Worm (Caenorhabditis elegans): ENCODE results near the gene nep-18.
"Not testable (repeated sequence)": the region's sequence is repeated elsewhere in the genome, so short reads cannot be mapped to it uniquely, and the experiment has no call there.

nep-18 gene

DNA sequence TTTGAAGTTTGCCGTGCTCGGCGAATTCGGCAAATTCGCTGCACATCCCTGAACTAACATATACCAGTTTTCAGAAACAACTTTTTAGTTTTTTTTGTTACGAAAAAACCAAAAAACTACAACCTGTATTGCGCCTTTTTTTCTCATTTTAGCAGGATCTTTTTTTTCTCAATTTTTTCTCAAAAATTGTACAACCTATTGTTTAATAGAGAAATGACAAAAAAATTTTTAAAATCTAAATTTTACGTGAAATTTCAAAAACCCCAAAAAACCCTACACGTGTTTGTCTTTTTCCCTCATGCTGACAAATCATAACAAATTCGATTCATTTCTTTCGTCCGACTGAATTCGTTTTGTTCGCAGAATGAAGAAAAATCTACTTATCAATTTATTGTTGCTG, 17.9 kb downstream of the nep-18 start, which contains the start of gene K02F6.3:
TSS of gene K02F6.3 (plus strand) at position 301 of the 400 bp plus-strand sequence.
- TF ChIP-seq W03F9.2 (tag; optimal IDR thresholded peaks at IDR 0.05): no peak
- TF ChIP-seq dao-5 (tag; optimal IDR thresholded peaks at IDR 0.05): no peak
- TF ChIP-seq him-1 (tag; optimal IDR thresholded peaks at IDR 0.05): no peak

DNA sequence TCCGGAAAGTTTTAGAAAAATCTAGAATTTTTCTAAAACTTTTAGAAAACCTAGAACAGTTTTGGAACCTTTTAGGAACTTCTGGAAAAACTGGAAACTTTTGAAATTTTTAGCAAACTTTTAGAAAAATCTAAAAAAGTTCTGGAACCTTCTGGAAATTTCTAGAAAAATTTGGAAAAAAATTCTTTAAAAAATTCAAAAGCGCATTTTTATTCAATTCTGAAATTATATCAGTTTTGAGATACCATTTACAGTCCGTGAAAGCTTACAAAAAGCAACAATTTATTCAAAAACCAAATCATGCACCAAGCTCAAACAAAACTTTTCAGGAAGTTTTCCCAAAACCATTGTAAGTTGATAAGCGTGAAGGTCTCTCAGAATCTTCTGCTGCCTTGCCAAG, 25.7 kb downstream of the nep-18 start, which contains the start of gene K02F6.4:
TSS of gene K02F6.4 (plus strand) at position 301 of the 400 bp plus-strand sequence.
- TF ChIP-seq dao-5 (tag; optimal IDR thresholded peaks at IDR 0.05) (no peak), W03F9.2 (tag; optimal IDR thresholded peaks at IDR 0.05) (no peak), him-1 (tag; optimal IDR thresholded peaks at IDR 0.05) (no peak)

DNA sequence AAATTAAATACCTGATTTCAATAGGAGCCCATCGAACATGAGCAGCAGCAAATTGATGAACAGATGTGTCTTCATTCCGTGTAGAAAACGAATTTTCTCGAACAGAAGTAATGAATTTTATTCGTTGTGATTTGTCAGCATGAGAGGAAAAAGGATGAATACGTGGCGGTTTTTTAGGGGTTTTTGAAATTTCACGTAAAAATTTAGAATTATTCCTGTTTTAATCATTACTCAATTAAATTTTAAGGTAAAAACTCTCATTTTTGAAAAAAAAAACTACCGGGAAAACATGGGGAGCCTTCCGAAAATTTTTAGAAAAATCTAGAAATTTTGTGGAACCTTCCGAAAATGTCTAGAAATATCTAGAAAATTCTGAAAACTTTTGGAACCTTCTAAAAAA, 26.1 kb downstream of the nep-18 start, which contains the start of gene K02F6.7:
TSS of gene K02F6.7 (minus strand) at position 101 of the 400 bp plus-strand sequence.
- TF ChIP-seq him-1 (tag; optimal IDR thresholded peaks at IDR 0.05) (no peak), dao-5 (tag; optimal IDR thresholded peaks at IDR 0.05) (no peak), W03F9.2 (tag; optimal IDR thresholded peaks at IDR 0.05) (no peak)

- not testable (repeated sequence) for TF ChIP-seq W03F9.2, dao-5, him-1 (tag; optimal IDR thresholded peaks at IDR 0.05)
Measured at ce11 chrII:2534952-2535351, 28.9 kb downstream of the nep-18 start, which contains the start of gene K02F6.8. Gene K02F6.8 (minus strand): TSS chrII:2535052.

DNA sequence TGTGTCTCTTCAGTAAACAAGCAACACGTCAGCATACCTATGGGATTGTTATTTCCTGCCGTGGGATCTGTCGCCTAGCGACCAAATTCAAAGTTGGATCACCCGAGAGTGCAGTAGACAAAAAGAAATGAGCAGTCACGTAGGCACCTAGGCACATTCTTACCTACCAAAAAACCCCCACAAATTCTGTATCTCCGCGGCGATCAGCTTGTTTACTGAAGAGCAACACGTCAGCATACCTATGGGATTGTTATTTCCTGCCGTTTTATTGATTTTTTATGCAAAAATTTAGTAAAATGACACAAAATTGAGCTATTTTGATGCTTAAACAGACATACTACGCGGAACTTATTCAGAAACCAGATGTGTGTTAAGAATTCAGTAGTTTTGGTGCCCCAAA, 29.4 kb downstream of the nep-18 start, which contains the start of gene K02F6.5:
TSS of gene K02F6.5 (plus strand) at position 301 of the 400 bp plus-strand sequence.
- TF ChIP-seq W03F9.2, dao-5, him-1 (tag; optimal IDR thresholded peaks at IDR 0.05): not testable (repeated sequence)

DNA sequence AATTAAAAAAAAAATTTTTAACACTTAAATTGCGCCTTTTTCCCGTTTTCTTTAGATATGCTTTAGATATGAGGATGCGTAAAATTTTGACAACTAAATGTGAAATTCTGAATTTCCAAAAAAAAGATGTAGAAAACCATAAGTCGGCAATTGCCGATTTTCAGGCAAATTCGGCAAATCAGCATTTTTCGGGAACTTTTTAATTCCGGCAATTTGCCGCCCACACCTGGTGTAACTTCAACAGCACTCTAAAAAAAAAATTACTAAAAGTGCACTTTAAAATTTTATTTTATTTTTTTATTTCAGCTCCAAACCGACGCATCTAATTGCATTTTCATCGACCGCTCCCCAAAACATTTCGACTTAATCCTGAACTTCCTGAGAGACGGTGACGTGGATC, 33.4 kb downstream of the nep-18 start, which contains the start of gene K02F6.6:
TSS of gene K02F6.6 (plus strand) at position 301 of the 400 bp plus-strand sequence.
- TF ChIP-seq him-1 (tag; optimal IDR thresholded peaks at IDR 0.05) (no peak), dao-5 (tag; optimal IDR thresholded peaks at IDR 0.05) (no peak), W03F9.2 (tag; optimal IDR thresholded peaks at IDR 0.05) (no peak)

DNA sequence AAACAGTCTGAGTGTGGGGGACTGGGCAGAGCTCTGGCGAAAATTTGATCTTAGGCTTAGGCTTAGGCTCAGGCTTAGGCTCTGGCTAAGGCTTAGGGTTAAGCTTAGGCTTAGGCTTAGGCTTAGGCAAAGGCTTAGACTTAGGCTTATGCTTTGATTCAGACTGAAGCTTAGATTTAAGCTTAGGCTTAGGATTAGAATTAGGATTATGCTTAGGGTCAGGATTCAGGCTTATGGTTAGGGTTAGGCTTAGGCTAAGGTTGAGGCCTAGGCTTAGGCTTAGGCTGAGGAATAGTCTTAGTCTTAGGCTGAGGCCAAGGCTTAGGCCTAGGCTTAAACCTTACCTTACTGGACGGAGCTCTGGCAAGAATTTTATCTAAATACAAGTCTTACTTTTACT, 37.0 kb downstream of the nep-18 start:
- TF ChIP-seq him-1 (tag; optimal IDR thresholded peaks at IDR 0.05) (no peak), dao-5 (tag; optimal IDR thresholded peaks at IDR 0.05) (no peak), W03F9.2 (tag; optimal IDR thresholded peaks at IDR 0.05) (no peak)

DNA sequence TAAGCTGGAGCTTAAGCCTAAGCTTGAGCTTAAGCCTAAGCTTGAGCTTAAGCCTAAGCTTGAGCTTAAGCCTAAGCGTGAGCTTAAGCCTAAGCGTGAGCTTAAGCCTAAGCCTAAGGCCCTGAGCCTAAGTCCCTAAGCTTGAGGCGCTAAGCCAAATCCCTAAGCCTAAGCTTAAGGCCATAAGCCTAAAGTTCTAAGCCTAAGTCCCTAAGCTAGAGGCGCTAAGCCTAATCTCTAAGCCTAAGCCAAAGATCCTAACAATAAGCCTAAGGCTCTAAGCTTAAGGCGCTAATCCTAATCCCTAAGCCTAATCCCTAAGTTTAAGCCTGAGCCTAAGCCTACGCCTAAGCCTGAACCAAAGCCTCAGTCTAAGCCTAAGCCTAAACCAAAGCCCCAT, 38.2 kb downstream of the nep-18 start:
- TF ChIP-seq dao-5 (tag; optimal IDR thresholded peaks at IDR 0.05) (no peak), him-1 (tag; optimal IDR thresholded peaks at IDR 0.05) (no peak), W03F9.2 (tag; optimal IDR thresholded peaks at IDR 0.05) (no peak)

DNA sequence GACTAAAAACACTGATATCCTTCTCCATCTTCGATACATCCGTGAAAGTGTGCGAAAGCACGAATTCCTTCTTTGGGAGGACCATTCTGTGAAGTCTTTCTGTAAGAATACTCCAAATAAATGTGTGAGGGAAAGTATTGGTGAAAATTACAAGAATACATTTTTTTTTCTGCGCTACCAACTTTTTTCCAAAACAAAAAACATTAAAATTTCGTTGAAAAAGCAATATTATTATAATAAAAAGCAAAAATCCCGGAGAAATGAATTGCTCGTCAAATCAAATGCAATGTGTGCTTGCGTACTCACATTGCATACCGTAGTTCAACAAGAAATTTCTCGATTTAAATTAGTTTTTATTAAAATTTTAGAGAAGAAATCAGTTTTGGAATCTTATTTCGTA, 41.9 kb downstream of the nep-18 start, which contains the start of gene bath-13:
TSS of gene bath-13 (minus strand) at position 101 of the 400 bp plus-strand sequence.
- no peak for TF ChIP-seq him-1 (tag; optimal IDR thresholded peaks at IDR 0.05)

DNA sequence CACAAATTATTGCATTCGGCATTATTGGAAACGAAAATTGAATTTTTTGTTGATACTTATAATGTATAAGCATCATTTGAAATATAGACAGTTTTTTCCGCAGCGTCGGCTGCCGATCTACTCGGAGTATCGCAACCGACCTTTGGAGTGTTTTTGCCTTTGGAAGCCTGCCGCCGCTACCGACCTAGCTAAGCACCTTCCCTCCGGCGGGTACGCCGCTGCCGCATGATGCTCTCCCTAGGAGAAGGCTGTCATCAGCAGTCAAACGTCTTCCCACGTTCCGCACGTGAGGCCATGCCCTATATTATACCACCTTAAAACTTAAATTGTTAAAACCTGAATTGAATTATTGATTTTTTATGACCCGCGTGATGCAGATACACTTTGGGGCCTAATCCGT, 45.4 kb downstream of the nep-18 start:
- TF ChIP-seq dao-5 (tag; optimal IDR thresholded peaks at IDR 0.05): no peak

Measured in whole organism, L4/young adult.